Worm (Caenorhabditis elegans) whole organism, L4/young adult: ENCODE data around the gene K07B1.4.

Source experiments
- W03F9.2 ChIP-seq: fragments of 150-350 bp; optimal IDR thresholded peaks from 2 replicates; lab custom pipeline; 2014; ENCODE audit warnings: missing biosample characterization, missing genetic modification characterization
- dao-5 ChIP-seq: sonication (generic microtip); optimal IDR thresholded peaks from 2 replicates; lab custom pipeline; 2016; ENCODE audit warnings: missing genotype, missing genetic modification characterization, moderate library complexity, missing compliant biosample characterization
- him-1 ChIP-seq: sonication (generic microtip); optimal IDR thresholded peaks from 2 replicates; lab custom pipeline; 2016; ENCODE audit warnings: missing genotype, missing genetic modification reagents, missing genetic modification characterization, missing compliant biosample characterization

ce11 chrV:9336462-9336861, 7.7 kb downstream of the K07B1.4 start, which contains the start of gene coq-6:
- no peak for TF ChIP-seq him-1 (tag; lab: Kevin White, UChicago)
- TF ChIP-seq W03F9.2 (tag; lab: Kevin White, UChicago): no peak
- no peak for TF ChIP-seq dao-5
